Worm (Caenorhabditis elegans) whole organism, L4 larva: Measurements from ENCODE around the gene hipr-1.

ENCODE experiments used
- aha-1 ChIP-seq: fragments of 150-350 bp; peaks from one replicate; lab custom pipeline; 2014; ENCODE audit warnings: missing biosample characterization, missing genetic modification characterization
- ceh-82 ChIP-seq: sonication (generic microtip); optimal IDR thresholded peaks from 2 replicates; lab custom pipeline; 2017; ENCODE audit warnings: missing biosample characterization, missing genetic modification characterization
- daf-19 ChIP-seq: fragments of 200-800 bp; sonication (Bioruptor generic); conservative IDR thresholded peaks from 2 replicates; pipeline ENCODE4 v1.3.6; 2022; ENCODE audit warnings: missing genetic modification characterization, missing compliant biosample characterization
- dmd-6 ChIP-seq: fragments of 200-800 bp; sonication (Bioruptor generic); IDR thresholded peaks from 2 replicates; pipeline ENCODE4 v1.3.6; 2022; ENCODE audit warnings: missing genetic modification reagents, missing genetic modification characterization, missing compliant biosample characterization
- hlh-11 ChIP-seq: fragments of 200-800 bp; sonication (Bioruptor generic); optimal IDR thresholded peaks from 2 replicates; lab custom pipeline; 2018; ENCODE audit warnings: mild to moderate bottlenecking, missing genetic modification characterization, missing compliant biosample characterization
- hlh-30 ChIP-seq: sonication (generic microtip); optimal IDR thresholded peaks from 2 replicates; lab custom pipeline; 2017; ENCODE audit warnings: antibody characterized with exemption, mild to moderate bottlenecking, missing genetic modification characterization, missing compliant biosample characterization; ENCODE audit not compliant: insufficient read depth
- lin-13 ChIP-seq: fragments of 150-350 bp; optimal IDR thresholded peaks from 2 replicates; lab custom pipeline; 2014; ENCODE audit warnings: missing biosample characterization, missing genetic modification reagents, missing genetic modification characterization
- lin-39 ChIP-seq: fragments of 150-350 bp; optimal IDR thresholded peaks from 2 replicates; lab custom pipeline; 2014; ENCODE audit warnings: missing biosample characterization, missing genetic modification reagents, missing genetic modification characterization
- mxl-3 ChIP-seq: fragments of 200-800 bp; sonication (Bioruptor generic); optimal IDR thresholded peaks from 2 replicates; lab custom pipeline; 2018; ENCODE audit warnings: mild to moderate bottlenecking, missing genetic modification characterization, missing compliant biosample characterization
- nhr-11 ChIP-seq: fragments of 150-350 bp; optimal IDR thresholded peaks from 2 replicates; lab custom pipeline; 2014; ENCODE audit warnings: missing biosample characterization, missing genetic modification characterization
- nhr-48 ChIP-seq: sonication (generic microtip); optimal IDR thresholded peaks from 2 replicates; lab custom pipeline; 2016; ENCODE audit warnings: mild to moderate bottlenecking, missing genetic modification characterization, missing compliant biosample characterization
- nhr-77 ChIP-seq: fragments of 150-350 bp; optimal IDR thresholded peaks from 2 replicates; lab custom pipeline; 2014; ENCODE audit warnings: missing biosample characterization, missing genetic modification characterization
- saeg-2 ChIP-seq: fragments of 200-800 bp; sonication (Bioruptor generic); IDR thresholded peaks from 2 replicates; pipeline ENCODE4 v1.3.6; 2022; ENCODE audit warnings: missing genetic modification reagents, missing genetic modification characterization, missing compliant biosample characterization
- sdz-12 ChIP-seq: fragments of 200-800 bp; sonication (Bioruptor generic); optimal IDR thresholded peaks from 2 replicates; lab custom pipeline; 2018; ENCODE audit warnings: mild to moderate bottlenecking, missing genetic modification characterization, missing compliant biosample characterization
- spr-1 ChIP-seq: sonication (generic microtip); optimal IDR thresholded peaks from 2 replicates; lab custom pipeline; 2016; ENCODE audit warnings: mild to moderate bottlenecking, missing genetic modification characterization, missing compliant biosample characterization
- spr-3 ChIP-seq: fragments of 200-800 bp; sonication (Bioruptor generic); optimal IDR thresholded peaks from 2 replicates; lab custom pipeline; 2018; ENCODE audit warnings: mild to moderate bottlenecking, missing genetic modification characterization, missing compliant biosample characterization
- unc-62 ChIP-seq, 3 experiments: fragments of 150-350 bp in 1 of 3; sonication (generic microtip); optimal IDR thresholded peaks in 2 of 3; peaks in 1 of 3; 1 replicate in 1 of 3; 2 replicates in 2 of 3; lab custom pipeline; 2014 to 2017; ENCODE audit warnings: missing biosample characterization in 3 of 3, missing genetic modification characterization in 3 of 3, missing genetic modification reagents in 3 of 3, missing genotype in 1 of 3

hipr-1 gene

ce11 chrIII:8771851-8772250 lies 51.8 kb downstream of the hipr-1 start, which contains the start of gene K02D10.3:
K02D10.3 (minus strand) TSS chrIII:8771951.
- TF ChIP-seq lin-39 (tag; lab: Kevin White, UChicago) = no peak
- TF ChIP-seq nhr-77 (tag; lab: Kevin White, UChicago) = no peak

ce11 chrIII:8772428-8773027 lies 52.5 kb downstream of the hipr-1 start:
- TF ChIP-seq aha-1 (peak; percentile 28), nhr-48 (tag; lab: Kevin White, UChicago) (peak; percentile 10), mxl-3 (peak; percentile 85), dmd-6 (GFP tag; lab: Robert Waterston, UW) (peak; percentile 21; the same call in 1 of the 2 replicates), hlh-30 (tag; lab: Kevin White, UChicago) (no peak), sdz-12 (GFP tag; lab: Kevin White, UChicago) (no peak), nhr-11 (tag; lab: Kevin White, UChicago) (peak; percentile 5), spr-3 (GFP tag; lab: Kevin White, UChicago) (no peak), hlh-11 (tag; lab: Kevin White, UChicago) (peak; percentile 48), ceh-82 (no peak), lin-13 (no peak)

- TF ChIP-seq spr-1 (tag; lab: Kevin White, UChicago) (no peak), aha-1 (peak; percentile 81), unc-62 (GFP tag; optimal IDR thresholded peaks at IDR 0.05 in 1 of 2; lab: Kevin White, UChicago) (peak in 1 of 2 experiments; percentile 91), unc-62 (tag; optimal IDR thresholded peaks at IDR 0.05; lab: Kevin White, UChicago) (no peak), daf-19 (GFP tag; lab: Robert Waterston, UW) (no peak), saeg-2 (GFP tag; lab: Robert Waterston, UW) (no peak)
Observed at ce11 chrIII:8773375-8773774, 53.4 kb downstream of the hipr-1 start.
